Fruit fly (Drosophila melanogaster) whole organism, embryonic: Measurements from ENCODE around the gene CG32225.

Experiments
- Adf1 ChIP-seq: fragments of 200-800 bp; sonication (Bioruptor generic); IDR thresholded peaks from 2 replicates; pipeline ENCODE4 v1.3.6; 2022; ENCODE audit warnings: missing biosample characterization, missing genetic modification characterization
- BtbVII ChIP-seq: fragments of 200-800 bp; sonication (Bioruptor generic); optimal IDR thresholded peaks from 3 replicates; lab custom pipeline; 2017; ENCODE audit warnings: missing biosample characterization, mild to moderate bottlenecking, missing genetic modification characterization
- CG12236 ChIP-seq: fragments of 200-800 bp; sonication (Bioruptor generic); optimal IDR thresholded peaks from 2 replicates; lab custom pipeline; 2016; ENCODE audit warnings: missing biosample characterization, missing genetic modification characterization
- CG12391 ChIP-seq: fragments of 200-800 bp; sonication (Bioruptor generic); optimal IDR thresholded peaks from 3 replicates; lab custom pipeline; 2018; ENCODE audit warnings: missing biosample characterization, mild to moderate bottlenecking, missing genetic modification characterization, moderate library complexity
- CG13296 ChIP-seq: fragments of 200-800 bp; sonication (Bioruptor generic); optimal IDR thresholded peaks from 3 replicates; lab custom pipeline; 2018; ENCODE audit warnings: missing biosample characterization, mild to moderate bottlenecking, missing genetic modification characterization
- CG13424 ChIP-seq: fragments of 200-800 bp; sonication (Bioruptor generic); optimal IDR thresholded peaks from 2 replicates; lab custom pipeline; 2019; ENCODE audit warnings: missing biosample characterization, mild to moderate bottlenecking, missing genetic modification characterization, moderate library complexity
- CG13894 ChIP-seq: fragments of 200-800 bp; sonication (Bioruptor generic); optimal IDR thresholded peaks from 3 replicates; lab custom pipeline; 2018; ENCODE audit warnings: missing biosample characterization, mild to moderate bottlenecking, missing genetic modification characterization, moderate library complexity
- CG15601 ChIP-seq: fragments of 200-800 bp; sonication (Bioruptor generic); optimal IDR thresholded peaks from 3 replicates; lab custom pipeline; 2019; ENCODE audit warnings: missing biosample characterization, mild to moderate bottlenecking, missing genetic modification characterization, moderate library complexity
- CG1603 ChIP-seq: fragments of 200-800 bp; sonication (Bioruptor generic); optimal IDR thresholded peaks from 2 replicates; lab custom pipeline; 2019; ENCODE audit warnings: missing biosample characterization, mild to moderate bottlenecking, missing genetic modification characterization, moderate library complexity
- CG17802 ChIP-seq: fragments of 200-800 bp; sonication (Bioruptor generic); optimal IDR thresholded peaks from 2 replicates; lab custom pipeline; 2018; ENCODE audit warnings: missing biosample characterization, mild to moderate bottlenecking, missing genetic modification characterization, moderate library complexity
- CG1832 ChIP-seq: fragments of 200-800 bp; sonication (Bioruptor generic); optimal IDR thresholded peaks from 2 replicates; lab custom pipeline; 2017; ENCODE audit warnings: missing biosample characterization, mild to moderate bottlenecking, missing genetic modification characterization, inconsistent platforms
- CG18619 ChIP-seq: fragments of 200-800 bp; sonication (Bioruptor generic); optimal IDR thresholded peaks from 3 replicates; lab custom pipeline; 2017; ENCODE audit warnings: missing biosample characterization, mild to moderate bottlenecking, missing genetic modification characterization
- CG2120 ChIP-seq: fragments of 200-800 bp; sonication (Bioruptor generic); optimal IDR thresholded peaks from 3 replicates; lab custom pipeline; 2016; ENCODE audit warnings: missing biosample characterization, missing genetic modification characterization
- CG31388 ChIP-seq: fragments of 200-800 bp; sonication (Bioruptor generic); optimal IDR thresholded peaks from 2 replicates; lab custom pipeline; 2016; ENCODE audit warnings: missing biosample characterization, missing genetic modification characterization
- CG32532 ChIP-seq: fragments of 200-800 bp; sonication (Bioruptor generic); IDR thresholded peaks from 2 replicates; pipeline ENCODE4 v1.3.6; 2022; ENCODE audit warnings: missing biosample characterization, missing genetic modification characterization
- CG32772 ChIP-seq: fragments of 200-800 bp; sonication (Bioruptor generic); IDR thresholded peaks from 2 replicates; pipeline ENCODE4 v1.3.6; 2022; ENCODE audit warnings: missing biosample characterization, missing genetic modification characterization
- CG33557 ChIP-seq: fragments of 200-800 bp; sonication (Bioruptor generic); optimal IDR thresholded peaks from 2 replicates; lab custom pipeline; 2019; ENCODE audit warnings: missing biosample characterization, mild to moderate bottlenecking, missing genetic modification characterization, moderate library complexity
- CG34376 ChIP-seq: fragments of 200-800 bp; sonication (Bioruptor generic); optimal IDR thresholded peaks from 2 replicates; lab custom pipeline; 2018; ENCODE audit warnings: missing biosample characterization, mild to moderate bottlenecking, missing genetic modification characterization
- CG42726 ChIP-seq: fragments of 200-800 bp; sonication (Bioruptor generic); IDR thresholded peaks from 2 replicates; pipeline ENCODE4 v1.3.6; 2022; ENCODE audit warnings: missing biosample characterization, missing genetic modification characterization; ENCODE audit not compliant: partially characterized antibody
- CG43689 ChIP-seq: fragments of 200-800 bp; sonication (Bioruptor generic); IDR thresholded peaks from 2 replicates; pipeline ENCODE4 v1.3.6; 2022; ENCODE audit warnings: missing biosample characterization, missing genetic modification characterization
- CG4820 ChIP-seq: fragments of 200-800 bp; sonication (Bioruptor generic); optimal IDR thresholded peaks from 3 replicates; lab custom pipeline; 2016; ENCODE audit warnings: missing biosample characterization, missing genetic modification characterization
- CG6813 ChIP-seq: fragments of 200-800 bp; sonication (Bioruptor generic); optimal IDR thresholded peaks from 2 replicates; lab custom pipeline; 2017; ENCODE audit warnings: missing biosample characterization, missing genetic modification characterization, mild to moderate bottlenecking, moderate library complexity, missing genetic modification reagents
- CG7839 ChIP-seq: fragments of 200-800 bp; sonication (Bioruptor generic); optimal IDR thresholded peaks from 3 replicates; lab custom pipeline; 2018; ENCODE audit warnings: missing biosample characterization, mild to moderate bottlenecking, missing genetic modification characterization, moderate library complexity
- D ChIP-seq, 2 experiments: fragments of 200-800 bp in 1 of 2; fragments of >200 bp in 1 of 2; sonication (Bioruptor generic) in 1 of 2; optimal IDR thresholded peaks; 2 replicates in 1 of 2; 3 replicates in 1 of 2; lab custom pipeline; 2017; ENCODE audit warnings: mild to moderate bottlenecking in 1 of 2, missing biosample characterization in 1 of 2, missing genetic modification characterization in 1 of 2, missing genetic modification reagents in 1 of 2
- Dip2 ChIP-seq: fragments of 200-800 bp; sonication (Bioruptor generic); IDR thresholded peaks from 2 replicates; pipeline ENCODE4 v1.3.6; 2022; ENCODE audit warnings: missing biosample characterization, missing genetic modification characterization
- Doc2 ChIP-seq: fragments of 200-800 bp; sonication (Bioruptor generic); IDR thresholded peaks from 2 replicates; pipeline ENCODE4 v1.3.6; 2022; ENCODE audit warnings: missing biosample characterization, missing genetic modification characterization
- Dref ChIP-seq: fragments of 200-800 bp; sonication (Bioruptor generic); IDR thresholded peaks from 2 replicates; pipeline ENCODE4 v1.3.6; 2022; ENCODE audit warnings: missing biosample characterization, missing genetic modification characterization
- Ets97D ChIP-seq: fragments of 200-800 bp; sonication (Bioruptor generic); optimal IDR thresholded peaks from 3 replicates; lab custom pipeline; 2016; ENCODE audit warnings: missing biosample characterization, missing genetic modification characterization
- Jarid2 ChIP-seq: fragments of 200-800 bp; sonication (Bioruptor generic); optimal IDR thresholded peaks from 3 replicates; lab custom pipeline; 2017; ENCODE audit warnings: mild to moderate bottlenecking, missing biosample characterization, missing genetic modification reagents, missing genetic modification characterization
- Kr ChIP-seq: fragments of 200-800 bp; sonication (Bioruptor generic); optimal IDR thresholded peaks from 2 replicates; lab custom pipeline; 2017; ENCODE audit warnings: missing biosample characterization, mild to moderate bottlenecking, missing genetic modification characterization
- Med ChIP-seq: fragments of 200-800 bp; sonication (Bioruptor generic); peaks from one replicate; lab custom pipeline; 2016; ENCODE audit warnings: missing biosample characterization, missing genetic modification characterization, mild to moderate bottlenecking, inconsistent platforms, moderate library complexity
- Ptx1 ChIP-seq: fragments of 200-800 bp; sonication (Bioruptor generic); IDR thresholded peaks from 2 replicates; pipeline ENCODE4 v1.3.6; 2022; ENCODE audit warnings: missing biosample characterization, missing genetic modification characterization
- Taf1 ChIP-seq: fragments of 200-800 bp; sonication (Bioruptor generic); IDR thresholded peaks from 2 replicates; pipeline ENCODE4 v1.3.6; 2022; ENCODE audit warnings: missing biosample characterization, missing genetic modification characterization
- Usf ChIP-seq: fragments of 200-800 bp; sonication (Bioruptor generic); optimal IDR thresholded peaks from 2 replicates; lab custom pipeline; 2017; ENCODE audit warnings: missing genotype, missing biosample characterization, missing genetic modification characterization
- bab2 ChIP-seq: fragments of 200-800 bp; sonication (Bioruptor generic); optimal IDR thresholded peaks from 2 replicates; lab custom pipeline; 2016; ENCODE audit warnings: missing biosample characterization, missing genetic modification characterization
- bowl ChIP-seq: fragments of 200-800 bp; sonication (Bioruptor generic); IDR thresholded peaks from 2 replicates; pipeline ENCODE4 v1.3.6; 2022; ENCODE audit warnings: missing biosample characterization, missing genetic modification characterization
- br ChIP-seq: fragments of >200 bp; optimal IDR thresholded peaks from 2 replicates; lab custom pipeline; 2017
- danr ChIP-seq: fragments of 200-800 bp; sonication (Bioruptor generic); IDR thresholded peaks from 2 replicates; pipeline ENCODE4 v1.3.6; 2022; ENCODE audit warnings: missing biosample characterization, missing genetic modification characterization
- dmrt99B ChIP-seq: fragments of 200-800 bp; sonication (Bioruptor generic); optimal IDR thresholded peaks from 2 replicates; lab custom pipeline; 2018; ENCODE audit warnings: missing biosample characterization, mild to moderate bottlenecking, missing genetic modification characterization, moderate library complexity
- hth ChIP-seq: fragments of >200 bp; optimal IDR thresholded peaks from 2 replicates; lab custom pipeline; 2017; ENCODE audit warnings: inconsistent platforms
- klu ChIP-seq: fragments of 200-800 bp; sonication (Bioruptor generic); IDR thresholded peaks from 2 replicates; pipeline ENCODE4 v1.3.6; 2022; ENCODE audit warnings: missing biosample characterization, missing genetic modification characterization
- knrl ChIP-seq: fragments of 200-800 bp; sonication (Bioruptor generic); IDR thresholded peaks from 3 replicates; pipeline ENCODE4 v1.3.6; 2022; ENCODE audit warnings: missing biosample characterization, missing genetic modification characterization; ENCODE audit not compliant: partially characterized antibody
- lola ChIP-seq, 3 experiments: fragments of >200 bp in 2 of 3; fragments of 200-800 bp in 1 of 3; sonication (Bioruptor generic) in 1 of 3; optimal IDR thresholded peaks; 2 replicates each; lab custom pipeline; 2017 to 2019; ENCODE audit warnings: missing biosample characterization in 3 of 3, missing genetic modification characterization in 3 of 3, mild to moderate bottlenecking in 1 of 3, moderate library complexity in 1 of 3
- phol ChIP-seq: fragments of 200-800 bp; sonication (Bioruptor generic); optimal IDR thresholded peaks from 3 replicates; lab custom pipeline; 2018; ENCODE audit warnings: missing biosample characterization, mild to moderate bottlenecking, missing genetic modification characterization, moderate library complexity
- sd ChIP-seq: fragments of 200-800 bp; sonication (Bioruptor generic); optimal IDR thresholded peaks from 3 replicates; lab custom pipeline; 2018; ENCODE audit warnings: missing biosample characterization, mild to moderate bottlenecking, missing genetic modification characterization, moderate library complexity
- slbo ChIP-seq: fragments of 200-800 bp; sonication (Bioruptor generic); IDR thresholded peaks from 2 replicates; pipeline ENCODE4 v1.3.6; 2022; ENCODE audit warnings: missing biosample characterization, missing genetic modification characterization
- stc ChIP-seq: fragments of 200-800 bp; sonication (Bioruptor generic); IDR thresholded peaks from 2 replicates; pipeline ENCODE4 v1.3.6; 2022; ENCODE audit warnings: missing biosample characterization, missing genetic modification characterization
- tll ChIP-seq, 2 experiments: fragments of 200-800 bp in 1 of 2; fragments of >200 bp in 1 of 2; sonication (Bioruptor generic) in 1 of 2; optimal IDR thresholded peaks; 2 replicates each; lab custom pipeline; 2017 to 2019; ENCODE audit warnings: missing biosample characterization in 2 of 2, missing genetic modification characterization in 2 of 2, mild to moderate bottlenecking in 1 of 2, moderate library complexity in 1 of 2
- vvl ChIP-seq: fragments of 200-800 bp; sonication (Bioruptor generic); IDR thresholded peaks from 2 replicates; pipeline ENCODE4 v1.3.6; 2022; ENCODE audit warnings: missing biosample characterization, missing genetic modification characterization

Gene CG32225

DNA sequence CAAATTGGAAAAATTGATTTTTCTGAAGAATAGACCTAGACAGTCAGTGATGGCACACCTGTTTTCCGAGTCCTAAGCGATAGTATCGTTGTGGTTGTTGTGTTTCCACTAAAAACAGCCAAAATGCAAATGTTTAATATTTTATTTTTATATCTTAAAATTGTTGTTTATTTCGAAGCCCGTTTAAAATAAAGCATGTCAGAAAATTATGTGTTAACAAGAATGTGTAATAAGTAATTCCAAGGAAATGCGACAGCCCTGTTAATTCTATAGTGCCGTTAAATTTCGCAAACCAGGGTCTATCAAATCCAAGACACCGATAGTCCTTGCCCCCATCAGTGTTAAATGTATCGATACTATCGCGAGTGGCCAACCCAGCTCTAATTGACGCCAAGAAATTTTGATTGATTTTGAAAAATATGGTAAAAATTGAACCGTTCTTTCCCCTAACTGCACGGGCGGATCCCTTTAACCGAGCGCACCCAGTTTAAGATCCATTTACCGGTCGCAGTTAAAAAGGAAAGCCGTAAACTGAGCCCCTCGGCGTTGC lies 3.9 kb downstream of the CG32225 start, which contains the start of gene Pex23 (continued):
- TF ChIP-seq bab2 (GFP tag; lab: Kevin White, UChicago) (peak; percentile 64), CG1832 (GFP tag; lab: Kevin White, UChicago) (no peak), Taf1 (GFP tag; lab: Robert Waterston, UW) (peak; percentile 59; the same call in 1 of the 2 replicates), CG15601 (tag; lab: Kevin White, UChicago) (peak; percentile 86), CG33557 (GFP tag; lab: Kevin White, UChicago) (peak; percentile 45), Dip2 (0 out of 2 replicates have a peak, but pooled peaks have one; percentile 19), sd (no peak), BtbVII (GFP tag; lab: Kevin White, UChicago) (peak; percentile 53), Ptx1 (GFP tag; lab: Robert Waterston, UW) (peak; percentile 87), CG32772 (GFP tag; lab: Robert Waterston, UW) (peak; percentile 80), danr (GFP tag; lab: Robert Waterston, UW) (peak; percentile 56; the same call in 1 of the 2 replicates), vvl (peak; percentile 92), Doc2 (GFP tag; lab: Robert Waterston, UW) (no peak), CG4820 (GFP tag; lab: Kevin White, UChicago) (peak; percentile 79), CG7839 (tag; lab: Kevin White, UChicago) (peak; percentile 71), CG42726 (GFP tag; lab: Robert Waterston, UW) (peak; percentile 94), tll (GFP tag; optimal IDR thresholded peaks at IDR 0.05; lab: Kevin White, UChicago) (peak; percentile 62 to 69), slbo (peak; percentile 91), br (lab: Kevin White, UChicago) (no peak), CG6813 (peak; percentile 20), CG12236 (no peak), stc (peak; percentile 65), dmrt99B (no peak), CG43689 (GFP tag; lab: Robert Waterston, UW) (0 out of 2 replicates have a peak, but pooled peaks have one; percentile 16), CG31388 (GFP tag; lab: Kevin White, UChicago) (peak; percentile 69), CG13424 (tag; lab: Kevin White, UChicago) (peak; percentile 84), CG34376 (GFP tag; lab: Kevin White, UChicago) (peak; percentile 48), Jarid2 (no peak), Dref (GFP tag; lab: Robert Waterston, UW) (peak; percentile 88), knrl (GFP tag; lab: Robert Waterston, UW) (peak; percentile 99), phol (tag; lab: Kevin White, UChicago) (peak; percentile 89), CG32532 (GFP tag; lab: Robert Waterston, UW) (peak; percentile 87), Adf1 (GFP tag; lab: Robert Waterston, UW) (peak; percentile 46), CG12391 (tag; lab: Kevin White, UChicago) (peak; percentile 90), hth (lab: Kevin White, UChicago) (no peak), Usf (GFP tag; lab: Kevin White, UChicago) (peak; percentile 48), lola (GFP tag; optimal IDR thresholded peaks at IDR 0.05; lab: Kevin White, UChicago) (peak in 1 of 3 experiments; percentile 80), bowl (GFP tag; lab: Robert Waterston, UW) (no peak), CG18619 (GFP tag; lab: Kevin White, UChicago) (peak; percentile 60), CG13296 (GFP tag; lab: Kevin White, UChicago) (peak; percentile 59), Med (GFP tag; lab: Kevin White, UChicago) (peak; percentile 93), klu (GFP tag; lab: Robert Waterston, UW) (peak; percentile 75), D (optimal IDR thresholded peaks at IDR 0.05; lab: Kevin White, UChicago) (no peak), D (GFP tag; optimal IDR thresholded peaks at IDR 0.05; lab: Kevin White, UChicago) (peak; percentile 60), CG17802 (tag; lab: Kevin White, UChicago) (peak; percentile 68), Kr (GFP tag; lab: Kevin White, UChicago) (no peak), Ets97D (GFP tag; lab: Kevin White, UChicago) (peak; percentile 78), CG1603 (tag; lab: Kevin White, UChicago) (peak; percentile 58), CG13894 (tag; lab: Kevin White, UChicago) (peak; percentile 60), CG2120 (GFP tag; lab: Kevin White, UChicago) (peak; percentile 89)
